Worm (Caenorhabditis elegans) whole organism, midembryonic: ENCODE measurements around the gene Y116A8C.49.

Experiments used
- flt-1 ChIP-seq: fragments of 200-800 bp; sonication (Bioruptor generic); IDR thresholded peaks from 2 replicates; pipeline ENCODE4 v1.3.6; 2022; ENCODE audit warnings: missing genetic modification characterization, missing compliant biosample characterization
- klf-2 ChIP-seq: fragments of 200-800 bp; sonication (Bioruptor generic); conservative IDR thresholded peaks from 2 replicates; pipeline ENCODE4 v1.3.6; 2022; ENCODE audit warnings: missing genetic modification reagents, missing genetic modification characterization, missing compliant biosample characterization

DNA sequence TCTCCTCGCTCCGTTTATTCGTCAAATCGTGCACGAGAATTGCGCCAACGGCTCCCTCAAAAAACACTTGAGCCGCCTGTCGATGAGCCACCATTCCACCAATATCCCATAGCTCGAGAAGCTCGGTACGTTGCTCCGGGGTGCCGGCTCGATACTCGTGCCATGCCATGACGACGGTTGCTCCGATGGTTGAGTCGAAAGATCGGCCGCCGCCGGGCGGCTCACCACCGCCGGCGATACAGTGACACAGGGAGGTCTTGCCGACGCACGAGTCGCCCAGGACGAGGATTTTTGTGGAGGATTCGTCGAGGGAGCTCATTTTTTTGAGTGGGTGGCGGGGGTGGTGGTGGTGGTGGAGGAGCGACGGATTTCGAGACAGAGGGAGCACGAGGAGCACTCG is 5.1 kb upstream of the Y116A8C.49 start:
- no peak for TF ChIP-seq klf-2 (GFP tag; lab: Robert Waterston, UW)
- no peak for TF ChIP-seq flt-1 (GFP tag; lab: Robert Waterston, UW)
